Worm (Caenorhabditis elegans) whole organism, L2 larva: ENCODE data around the gene D1005.6.

ENCODE experiments used
- ama-1 ChIP-seq: fragments of 150-350 bp; optimal IDR thresholded peaks from 2 replicates; lab custom pipeline; 2018; ENCODE audit warnings: inconsistent platforms
- skn-1 ChIP-seq: sonication (generic microtip); optimal IDR thresholded peaks from 2 replicates; lab custom pipeline; 2017; ENCODE audit warnings: missing biosample characterization, missing genetic modification characterization

- TF ChIP-seq ama-1 (peak; percentile 30), skn-1 (tag; lab: Kevin White, UChicago) (no peak)
These were observed 10.8 kb downstream of the D1005.6 start, which contains the start of gene cebp-1 for ce11 chrX:1453770-1454169.
